Fruit fly (Drosophila melanogaster) Kc167 (cell line): ENCODE results near the gene CG42397.

Source experiments
- Myc ChIP-seq: fragments of >200 bp; optimal IDR thresholded peaks from 2 replicates; lab custom pipeline; 2017; ENCODE audit warnings: missing external identifiers
- Sin3A ChIP-seq: fragments of >200 bp; optimal IDR thresholded peaks from 2 replicates; lab custom pipeline; 2018; ENCODE audit warnings: missing external identifiers
- h ChIP-seq: fragments of >200 bp; optimal IDR thresholded peaks from 3 replicates; lab custom pipeline; 2018; ENCODE audit warnings: missing external identifiers
- insv ChIP-seq: fragments of >200 bp; optimal IDR thresholded peaks from 3 replicates; lab custom pipeline; 2018; ENCODE audit warnings: missing external identifiers
- psq ChIP-seq: fragments of >200 bp; optimal IDR thresholded peaks from 2 replicates; lab custom pipeline; 2017; ENCODE audit warnings: missing external identifiers

- TF ChIP-seq Myc (lab: Kevin White, UChicago) = no peak
- TF ChIP-seq Sin3A (lab: Kevin White, UChicago) = no peak
- no peak for TF ChIP-seq psq (lab: Kevin White, UChicago)
- no peak for TF ChIP-seq insv
- TF ChIP-seq h (lab: Kevin White, UChicago) = no peak
Observed at dm6 chr3L:12016186-12016585, 42.6 kb upstream of the CG42397 start.
